Worm (Caenorhabditis elegans) whole organism, L1 larva: ENCODE data around the gene F55D10.4.

Experiments
- fkh-10 ChIP-seq: sonication (generic microtip); optimal IDR thresholded peaks from 2 replicates; lab custom pipeline; 2017; ENCODE audit warnings: missing biosample characterization, missing genetic modification reagents, missing genetic modification characterization
- nhr-237 ChIP-seq: fragments of 150-350 bp; optimal IDR thresholded peaks from 2 replicates; lab custom pipeline; 2014; ENCODE audit warnings: missing biosample characterization, missing genetic modification characterization
- zag-1 ChIP-seq: fragments of 150-350 bp; optimal IDR thresholded peaks from 2 replicates; lab custom pipeline; 2014; ENCODE audit warnings: missing biosample characterization, missing genetic modification characterization

DNA sequence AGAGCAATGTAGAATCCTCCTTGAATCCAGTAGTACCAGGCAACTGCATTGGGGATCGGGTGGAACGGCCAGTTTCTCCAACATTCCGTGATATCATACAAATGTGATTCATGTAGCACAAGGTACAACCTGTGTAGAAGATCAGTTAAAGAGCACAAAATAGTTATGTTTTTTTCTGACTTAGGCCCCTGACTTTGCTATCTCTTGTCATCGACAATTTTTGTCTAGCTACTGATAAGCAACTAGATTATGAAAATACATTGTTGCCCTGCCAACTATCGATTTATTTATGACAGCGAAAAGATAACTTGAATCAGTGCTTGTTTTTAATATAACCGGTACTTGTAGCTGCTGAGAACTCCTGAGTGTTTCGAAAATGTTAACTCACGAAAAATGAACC lies 22.2 kb downstream of the F55D10.4 start:
- no peak for TF ChIP-seq nhr-237
- TF ChIP-seq fkh-10 (GFP tag; lab: Kevin White, UChicago), result no peak
- no peak for TF ChIP-seq zag-1 (tag; lab: Kevin White, UChicago)
